Fruit fly (Drosophila melanogaster) whole organism, embryonic: ENCODE measurements around the gene Dpp10.

ENCODE experiments used
- Abd-B ChIP-seq: fragments of 200-800 bp; sonication (Bioruptor generic); optimal IDR thresholded peaks from 2 replicates; lab custom pipeline; 2018; ENCODE audit warnings: missing biosample characterization, mild to moderate bottlenecking, missing genetic modification characterization, moderate library complexity
- BtbVII ChIP-seq: fragments of 200-800 bp; sonication (Bioruptor generic); optimal IDR thresholded peaks from 3 replicates; lab custom pipeline; 2017; ENCODE audit warnings: missing biosample characterization, mild to moderate bottlenecking, missing genetic modification characterization
- CG10543 ChIP-seq: fragments of 200-800 bp; sonication (Bioruptor generic); optimal IDR thresholded peaks from 3 replicates; lab custom pipeline; 2017; ENCODE audit warnings: missing biosample characterization, mild to moderate bottlenecking, missing genetic modification characterization, moderate library complexity
- CG10979 ChIP-seq: fragments of 200-800 bp; sonication (Bioruptor generic); optimal IDR thresholded peaks from 2 replicates; lab custom pipeline; 2018; ENCODE audit warnings: missing biosample characterization, mild to moderate bottlenecking, missing genetic modification characterization, moderate library complexity
- CG11695 ChIP-seq: fragments of 200-800 bp; sonication (Bioruptor generic); IDR thresholded peaks from 3 replicates; pipeline ENCODE4 v1.3.6; 2022; ENCODE audit warnings: missing biosample characterization, missing genetic modification characterization
- CG13296 ChIP-seq: fragments of 200-800 bp; sonication (Bioruptor generic); optimal IDR thresholded peaks from 3 replicates; lab custom pipeline; 2018; ENCODE audit warnings: missing biosample characterization, mild to moderate bottlenecking, missing genetic modification characterization
- CG13894 ChIP-seq: fragments of 200-800 bp; sonication (Bioruptor generic); optimal IDR thresholded peaks from 3 replicates; lab custom pipeline; 2018; ENCODE audit warnings: missing biosample characterization, mild to moderate bottlenecking, missing genetic modification characterization, moderate library complexity
- CG15269 ChIP-seq: fragments of 200-800 bp; sonication (Bioruptor generic); optimal IDR thresholded peaks from 2 replicates; lab custom pipeline; 2018; ENCODE audit warnings: missing biosample characterization, mild to moderate bottlenecking, missing genetic modification characterization, moderate library complexity
- CG16779 ChIP-seq: fragments of 200-800 bp; sonication (Bioruptor generic); IDR thresholded peaks from 2 replicates; pipeline ENCODE4 v1.3.6; 2022; ENCODE audit warnings: missing biosample characterization, missing genetic modification characterization
- CG2712 ChIP-seq: fragments of 200-800 bp; optimal IDR thresholded peaks from 3 replicates; lab custom pipeline; 2019; ENCODE audit warnings: missing biosample characterization, mild to moderate bottlenecking, missing genetic modification characterization, moderate library complexity
- CG3065 ChIP-seq: fragments of 200-800 bp; sonication (Bioruptor generic); optimal IDR thresholded peaks from 2 replicates; lab custom pipeline; 2016; ENCODE audit warnings: missing biosample characterization, missing genetic modification characterization
- CG34224 ChIP-seq: fragments of 200-800 bp; sonication (Bioruptor generic); IDR thresholded peaks from 3 replicates; pipeline ENCODE4 v1.3.6; 2022; ENCODE audit warnings: missing biosample characterization, missing genetic modification characterization; ENCODE audit not compliant: partially characterized antibody
- CG4360 ChIP-seq: fragments of 200-800 bp; sonication (Bioruptor generic); IDR thresholded peaks from 2 replicates; pipeline ENCODE4 v1.3.6; 2022; ENCODE audit warnings: missing biosample characterization, missing genetic modification characterization
- CG6654 ChIP-seq: fragments of 200-800 bp; sonication (Bioruptor generic); optimal IDR thresholded peaks from 2 replicates; lab custom pipeline; 2017; ENCODE audit warnings: missing biosample characterization, mild to moderate bottlenecking, missing genetic modification characterization
- CG6689 ChIP-seq: fragments of 200-800 bp; sonication (Bioruptor generic); IDR thresholded peaks from 2 replicates; pipeline ENCODE4 v1.3.6; 2022; ENCODE audit warnings: missing biosample characterization, missing genetic modification characterization
- CG7745 ChIP-seq: fragments of 200-800 bp; sonication (Bioruptor generic); optimal IDR thresholded peaks from 2 replicates; lab custom pipeline; 2018; ENCODE audit warnings: missing biosample characterization, mild to moderate bottlenecking, missing genetic modification characterization, moderate library complexity
- CG8388 ChIP-seq: fragments of 200-800 bp; sonication (Bioruptor generic); optimal IDR thresholded peaks from 2 replicates; lab custom pipeline; 2019; ENCODE audit warnings: missing biosample characterization, mild to moderate bottlenecking, missing genetic modification characterization, moderate library complexity
- CG9727 ChIP-seq: fragments of 200-800 bp; sonication (Bioruptor generic); optimal IDR thresholded peaks from 3 replicates; lab custom pipeline; 2017; ENCODE audit warnings: missing biosample characterization, mild to moderate bottlenecking, missing genetic modification characterization
- CG9797 ChIP-seq: fragments of 200-800 bp; sonication (Bioruptor generic); optimal IDR thresholded peaks from 3 replicates; lab custom pipeline; 2018; ENCODE audit warnings: missing biosample characterization, mild to moderate bottlenecking, missing genetic modification characterization
- D ChIP-seq, 2 experiments: fragments of 200-800 bp in 1 of 2; fragments of >200 bp in 1 of 2; sonication (Bioruptor generic) in 1 of 2; optimal IDR thresholded peaks; 2 replicates in 1 of 2; 3 replicates in 1 of 2; lab custom pipeline; 2017; ENCODE audit warnings: mild to moderate bottlenecking in 1 of 2, missing biosample characterization in 1 of 2, missing genetic modification characterization in 1 of 2, missing genetic modification reagents in 1 of 2
- Deaf1 ChIP-seq: fragments of 200-800 bp; optimal IDR thresholded peaks from 3 replicates; lab custom pipeline; 2019; ENCODE audit warnings: missing biosample characterization, mild to moderate bottlenecking, missing genetic modification characterization, moderate library complexity
- Dek ChIP-seq: fragments of 200-800 bp; sonication (Bioruptor generic); optimal IDR thresholded peaks from 3 replicates; lab custom pipeline; 2019; ENCODE audit warnings: missing biosample characterization, mild to moderate bottlenecking, missing genetic modification characterization, moderate library complexity
- Fer2 ChIP-seq: fragments of 200-800 bp; sonication (Bioruptor generic); optimal IDR thresholded peaks from 2 replicates; lab custom pipeline; 2018; ENCODE audit warnings: missing biosample characterization, mild to moderate bottlenecking, missing genetic modification characterization, moderate library complexity
- Hmr ChIP-seq: fragments of 200-800 bp; sonication (Bioruptor generic); optimal IDR thresholded peaks from 3 replicates; lab custom pipeline; 2017; ENCODE audit warnings: mild to moderate bottlenecking, missing biosample characterization, missing genetic modification reagents, missing genetic modification characterization
- Sry-β ChIP-seq: fragments of 200-800 bp; sonication (Bioruptor generic); optimal IDR thresholded peaks from 2 replicates; lab custom pipeline; 2018; ENCODE audit warnings: missing biosample characterization, mild to moderate bottlenecking, missing genetic modification characterization, moderate library complexity
- abd-A ChIP-seq: fragments of 200-800 bp; sonication (Bioruptor generic); optimal IDR thresholded peaks from 3 replicates; lab custom pipeline; 2019; ENCODE audit warnings: missing biosample characterization, mild to moderate bottlenecking, missing genetic modification characterization, moderate library complexity
- ap ChIP-seq: fragments of 200-800 bp; sonication (Bioruptor generic); IDR thresholded peaks from 2 replicates; pipeline ENCODE4 v1.3.6; 2022; ENCODE audit warnings: missing biosample characterization, missing genetic modification characterization
- ase ChIP-seq: fragments of 200-800 bp; sonication (Bioruptor generic); IDR thresholded peaks from 3 replicates; pipeline ENCODE4 v1.3.6; 2022; ENCODE audit warnings: missing biosample characterization, missing genetic modification characterization
- cg ChIP-seq: fragments of 200-800 bp; sonication (Bioruptor generic); optimal IDR thresholded peaks from 3 replicates; lab custom pipeline; 2019; ENCODE audit warnings: missing biosample characterization, mild to moderate bottlenecking, missing genetic modification characterization, moderate library complexity
- dmrt11E ChIP-seq: fragments of 200-800 bp; sonication (Bioruptor generic); optimal IDR thresholded peaks from 3 replicates; lab custom pipeline; 2018; ENCODE audit warnings: missing biosample characterization, mild to moderate bottlenecking, missing genetic modification characterization, moderate library complexity
- dmrt99B ChIP-seq: fragments of 200-800 bp; sonication (Bioruptor generic); optimal IDR thresholded peaks from 2 replicates; lab custom pipeline; 2018; ENCODE audit warnings: missing biosample characterization, mild to moderate bottlenecking, missing genetic modification characterization, moderate library complexity
- jing ChIP-seq: fragments of 200-800 bp; sonication (Bioruptor generic); optimal IDR thresholded peaks from 2 replicates; lab custom pipeline; 2018; ENCODE audit warnings: missing biosample characterization, mild to moderate bottlenecking, missing genetic modification characterization
- jumu ChIP-seq: fragments of 200-800 bp; sonication (Bioruptor generic); optimal IDR thresholded peaks from 3 replicates; lab custom pipeline; 2016; ENCODE audit warnings: missing biosample characterization, missing genetic modification characterization
- ken ChIP-seq: fragments of 200-800 bp; sonication (Bioruptor generic); IDR thresholded peaks from 3 replicates; pipeline ENCODE4 v1.3.6; 2022; ENCODE audit warnings: missing biosample characterization, missing genetic modification characterization
- kni ChIP-seq: fragments of 200-800 bp; sonication (Bioruptor generic); optimal IDR thresholded peaks from 3 replicates; lab custom pipeline; 2017; ENCODE audit warnings: mild to moderate bottlenecking, missing biosample characterization, missing genetic modification reagents, missing genetic modification characterization
- lov ChIP-seq, 2 experiments: fragments of 200-800 bp in 1 of 2; fragments of >200 bp in 1 of 2; sonication (Bioruptor generic) in 1 of 2; IDR thresholded peaks in 1 of 2; optimal IDR thresholded peaks in 1 of 2; 2 replicates in 1 of 2; 3 replicates in 1 of 2; pipeline versions ENCODE4 v1.3.6 to Lab custom; 2017 to 2022; ENCODE audit warnings: missing biosample characterization in 1 of 2, missing genetic modification characterization in 1 of 2
- otp ChIP-seq: fragments of 200-800 bp; sonication (Bioruptor generic); IDR thresholded peaks from 3 replicates; pipeline ENCODE4, ENCODE4 v1.3.6; 2022; ENCODE audit warnings: missing biosample characterization, missing genetic modification characterization
- peb ChIP-seq: fragments of 200-800 bp; sonication (Bioruptor generic); IDR thresholded peaks from 2 replicates; pipeline ENCODE4 v1.3.6; 2022; ENCODE audit warnings: missing biosample characterization, missing genetic modification characterization
- pnt ChIP-seq: fragments of 200-800 bp; sonication (Bioruptor generic); optimal IDR thresholded peaks from 3 replicates; lab custom pipeline; 2016; ENCODE audit warnings: missing biosample characterization, missing genetic modification characterization
- row ChIP-seq: fragments of 200-800 bp; sonication (Bioruptor generic); IDR thresholded peaks from 3 replicates; pipeline ENCODE4 v1.3.6; 2022; ENCODE audit warnings: missing biosample characterization, missing genetic modification characterization
- sc ChIP-seq, 3 experiments: fragments of >200 bp in 2 of 3; fragments of 200-800 bp in 1 of 3; sonication (Bioruptor generic) in 1 of 3; optimal IDR thresholded peaks; 2 replicates in 2 of 3; 3 replicates in 1 of 3; lab custom pipeline; 2017; ENCODE audit warnings: mild to moderate bottlenecking in 1 of 3, missing biosample characterization in 1 of 3, missing genetic modification characterization in 1 of 3, missing genetic modification reagents in 1 of 3
- sd ChIP-seq: fragments of 200-800 bp; sonication (Bioruptor generic); optimal IDR thresholded peaks from 3 replicates; lab custom pipeline; 2018; ENCODE audit warnings: missing biosample characterization, mild to moderate bottlenecking, missing genetic modification characterization, moderate library complexity
- seq ChIP-seq: fragments of 200-800 bp; sonication (Bioruptor generic); IDR thresholded peaks from 2 replicates; pipeline ENCODE4 v1.3.6; 2022; ENCODE audit warnings: missing biosample characterization, missing genetic modification characterization
- tgo ChIP-seq: fragments of 200-800 bp; sonication (Bioruptor generic); IDR thresholded peaks from 3 replicates; pipeline ENCODE4 v1.3.6; 2022; ENCODE audit warnings: missing biosample characterization, missing genetic modification characterization
- vnd ChIP-seq: fragments of 200-800 bp; sonication (Bioruptor generic); IDR thresholded peaks from 3 replicates; pipeline ENCODE4 v1.3.6; 2022; ENCODE audit warnings: missing biosample characterization, missing genetic modification characterization; ENCODE audit not compliant: partially characterized antibody
- wdn ChIP-seq: fragments of 200-800 bp; sonication (Bioruptor generic); IDR thresholded peaks from 2 replicates; pipeline ENCODE4 v1.3.6; 2022; ENCODE audit warnings: missing biosample characterization, missing genetic modification characterization

Dpp10 gene

dm6 chr2L:6553041-6553796 lies 47.6 kb downstream of the Dpp10 start:
- TF ChIP-seq CG9727 (GFP tag; lab: Kevin White, UChicago) (no peak), BtbVII (GFP tag; lab: Kevin White, UChicago) (no peak), CG13894 (tag; lab: Kevin White, UChicago) (no peak), CG8388 (peak; percentile 25), CG34224 (GFP tag; lab: Robert Waterston, UW) (no peak), cg (GFP tag; lab: Kevin White, UChicago) (no peak), Dek (tag; lab: Kevin White, UChicago) (no peak), CG4360 (GFP tag; lab: Robert Waterston, UW) (peak; percentile 86), ap (no peak), CG10979 (tag; lab: Kevin White, UChicago) (peak; percentile 25), vnd (GFP tag; lab: Robert Waterston, UW) (no peak), Sry-β (GFP tag; lab: Kevin White, UChicago) (no peak), CG10543 (peak; percentile 17), pnt (GFP tag; lab: Kevin White, UChicago) (peak; percentile 38), Fer2 (tag; lab: Kevin White, UChicago) (no peak), sc (optimal IDR thresholded peaks at IDR 0.05; lab: Kevin White, UChicago) (no peak), sc (GFP tag; optimal IDR thresholded peaks at IDR 0.05; lab: Kevin White, UChicago) (no peak), CG11695 (GFP tag; lab: Robert Waterston, UW) (0 out of 3 replicates have a peak, but pooled peaks have one; percentile 16), abd-A (tag; lab: Kevin White, UChicago) (peak; percentile 61), ken (peak; percentile 42; the same call in 1 of the 3 replicates), CG3065 (no peak), D (optimal IDR thresholded peaks at IDR 0.05; lab: Kevin White, UChicago) (no peak), D (GFP tag; optimal IDR thresholded peaks at IDR 0.05; lab: Kevin White, UChicago) (peak; percentile 43), jing (GFP tag; lab: Kevin White, UChicago) (peak; percentile 1), ase (no peak), CG6654 (GFP tag; lab: Kevin White, UChicago) (no peak), CG7745 (no peak), CG6689 (peak; percentile 20; the same call in 1 of the 2 replicates), dmrt11E (peak; percentile 25), wdn (GFP tag; lab: Robert Waterston, UW) (no peak), dmrt99B (peak; percentile 25), sd (tag; lab: Kevin White, UChicago) (peak; percentile 60), lov (optimal IDR thresholded peaks at IDR 0.05; lab: Kevin White, UChicago) (no peak), lov (GFP tag; IDR thresholded peaks at IDR 0.05; lab: Robert Waterston, UW) (no peak), Hmr (no peak), Abd-B (GFP tag; lab: Kevin White, UChicago) (peak; percentile 21), CG15269 (tag; lab: Kevin White, UChicago) (peak; percentile 13), seq (GFP tag; lab: Robert Waterston, UW) (0 out of 2 replicates have a peak, but pooled peaks have one; percentile 8), CG9797 (GFP tag; lab: Kevin White, UChicago) (no peak), CG13296 (GFP tag; lab: Kevin White, UChicago) (no peak), otp (GFP tag; lab: Robert Waterston, UW) (no peak), jumu (peak; percentile 22), kni (GFP tag; lab: Kevin White, UChicago) (peak; percentile 42), peb (GFP tag; lab: Robert Waterston, UW) (0 out of 2 replicates have a peak, but pooled peaks have one; percentile 11), Deaf1 (no peak), CG16779 (no peak), CG2712 (peak; percentile 9), tgo (GFP tag; lab: Robert Waterston, UW) (no peak), row (GFP tag; lab: Robert Waterston, UW) (peak; percentile 78)
